Worm (Caenorhabditis elegans): Measurements from ENCODE around the gene F21D5.4.

The F21D5.4 gene

DNA sequence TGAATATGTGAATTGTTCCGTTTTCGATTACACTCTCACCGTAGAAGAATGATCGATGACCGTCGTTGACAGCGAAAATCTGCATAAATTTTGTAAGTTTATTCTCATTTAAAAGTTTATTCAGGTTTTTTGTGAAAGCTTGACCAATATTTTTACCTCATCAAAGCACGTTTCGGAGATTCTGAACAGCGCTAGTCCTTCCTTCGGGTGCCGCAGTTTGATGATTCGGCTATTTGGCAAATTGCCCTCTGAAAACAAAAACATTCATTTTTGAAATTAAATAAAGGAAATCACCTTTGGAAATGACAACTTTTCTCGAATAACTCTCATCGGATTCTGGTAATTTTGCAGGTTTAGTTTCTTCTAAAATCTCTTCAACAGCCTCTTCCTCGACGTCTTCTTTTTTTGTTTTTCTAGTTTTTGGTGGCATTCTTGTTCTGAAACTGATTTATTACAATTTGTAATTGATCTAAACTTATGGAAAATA, 3.1 kb downstream of the F21D5.4 start, which contains the start of gene F21D5.6 (continued):
- TF ChIP-seq repo-1 (tag; optimal IDR thresholded peaks at IDR 0.05) (peak; percentile 56), K12H6.12 (tag; optimal IDR thresholded peaks at IDR 0.05) (no peak), ceh-100 (GFP tag; IDR thresholded peaks at IDR 0.05) (no peak), ztf-25 (GFP tag; IDR thresholded peaks at IDR 0.05) (no peak), egrh-3 (GFP tag; IDR thresholded peaks at IDR 0.05) (no peak), nhr-80 (tag; optimal IDR thresholded peaks at IDR 0.05) (no peak), ZK185.1 (tag; optimal IDR thresholded peaks at IDR 0.05; ENCODE audit: poor library complexity, severe bottlenecking) (no peak), ekl-4 (GFP tag; IDR thresholded peaks at IDR 0.05) (no peak), ccch-3 (GFP tag; optimal IDR thresholded peaks at IDR 0.05) (no peak), die-1 (tag; optimal IDR thresholded peaks at IDR 0.05) (no peak), dpff-1 (tag; optimal IDR thresholded peaks at IDR 0.05) (peak; percentile 47), mel-28 (tag; optimal IDR thresholded peaks at IDR 0.05; ENCODE audit: borderline replicate concordance) (no peak), F57A8.1 (GFP tag; optimal IDR thresholded peaks at IDR 0.05) (no peak), snpc-1.3 (tag; optimal IDR thresholded peaks at IDR 0.05; ENCODE audit: insufficient read depth) (no peak), T07F8.4 (tag; optimal IDR thresholded peaks at IDR 0.05) (no peak), hmg-20 (GFP tag; IDR thresholded peaks at IDR 0.05) (no peak), Y56A3A.18 (GFP tag; IDR thresholded peaks at IDR 0.05) (no peak), F49E8.2 (tag; optimal IDR thresholded peaks at IDR 0.05; ENCODE audit: insufficient read depth) (no peak), lin-26 (GFP tag; IDR thresholded peaks at IDR 0.05) (no peak), lsy-27 (tag; optimal IDR thresholded peaks at IDR 0.05; ENCODE audit: borderline replicate concordance, insufficient read depth) (no peak), Y95B8A.8 (GFP tag; IDR thresholded peaks at IDR 0.05) (no peak), B0336.3 (GFP tag; IDR thresholded peaks at IDR 0.05) (0 out of 2 replicates have a peak, but pooled peaks have one; percentile 24), dpl-1 (GFP tag; optimal IDR thresholded peaks at IDR 0.05) (no peak), hrde-1 (tag; optimal IDR thresholded peaks at IDR 0.05; ENCODE audit: borderline replicate concordance) (no peak)

DNA sequence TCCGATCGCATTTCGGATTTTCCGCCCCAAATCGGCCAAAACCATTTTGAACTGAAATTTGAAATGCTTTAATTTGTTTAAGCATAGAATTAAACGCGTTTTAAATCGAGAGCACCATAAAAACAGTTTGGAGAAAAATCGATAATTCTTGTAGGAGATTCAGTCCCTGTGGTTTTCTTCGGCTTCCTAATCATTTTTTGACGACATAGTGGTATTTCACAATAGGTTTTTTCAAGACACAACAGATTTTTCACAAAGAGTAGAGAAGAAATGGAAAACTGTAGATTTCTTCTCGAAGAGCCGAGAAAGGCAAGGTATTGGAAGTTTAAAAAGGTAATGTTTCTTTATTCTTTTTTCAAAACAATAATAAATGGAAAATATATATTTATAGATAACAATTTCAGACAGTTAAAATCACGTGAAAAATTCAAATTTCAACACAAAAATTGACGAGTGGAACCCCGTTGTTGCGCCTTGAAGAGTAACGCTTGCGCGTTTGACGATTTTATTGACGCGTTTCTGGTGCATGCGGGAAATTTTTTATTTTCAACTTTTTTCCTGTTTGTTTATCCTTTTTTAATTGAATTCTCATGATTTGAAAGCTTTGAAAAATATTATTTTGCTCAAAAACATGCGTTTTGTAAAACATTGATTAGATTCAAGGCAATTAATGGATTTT, 5.9 kb downstream of the F21D5.4 start, which contains the start of gene F21D5.7:
Gene F21D5.7 (minus strand): TSS at position 51 of the 679 bp plus-strand sequence.
- TF ChIP-seq F39B2.1 (GFP tag; IDR thresholded peaks at IDR 0.05) (no peak), mxl-1 (tag; optimal IDR thresholded peaks at IDR 0.05) (no peak), hmg-20 (GFP tag; IDR thresholded peaks at IDR 0.05) (peak; percentile 29; the same call in 1 of the 2 replicates), F52B5.7 (tag; optimal IDR thresholded peaks at IDR 0.05) (no peak), tlf-1 (GFP tag; optimal IDR thresholded peaks at IDR 0.05) (peak; percentile 60), madf-8 (GFP tag; conservative IDR thresholded peaks at IDR 0.05) (peak; percentile 36), lin-35 (GFP tag; optimal IDR thresholded peaks at IDR 0.05) (peak in 1 of 3 experiments; percentile 78), lin-54 (GFP tag; optimal IDR thresholded peaks at IDR 0.05) (peak; percentile 89), ceh-100 (GFP tag; IDR thresholded peaks at IDR 0.05) (no peak), him-1 (tag; optimal IDR thresholded peaks at IDR 0.05) (no peak), lsl-1 (GFP tag; optimal IDR thresholded peaks at IDR 0.05) (peak; percentile 55), cebp-2 (GFP tag; IDR thresholded peaks at IDR 0.05) (no peak), ztf-18 (tag; optimal IDR thresholded peaks at IDR 0.05) (peak; percentile 96), ekl-4 (GFP tag; IDR thresholded peaks at IDR 0.05) (peak; percentile 68; the same call in 1 of the 2 replicates), K12H6.12 (tag; optimal IDR thresholded peaks at IDR 0.05) (peak; percentile 19), dox-1 (GFP tag; IDR thresholded peaks at IDR 0.05) (peak; percentile 88), rcor-1 (GFP tag; IDR thresholded peaks at IDR 0.05) (peak; percentile 27; the same call in 1 of the 2 replicates), egrh-3 (GFP tag; IDR thresholded peaks at IDR 0.05) (no peak), ama-1 (optimal IDR thresholded peaks at IDR 0.05) (no peak), ama-1 (GFP tag; optimal IDR thresholded peaks at IDR 0.05) (no peak), snpc-3.4 (tag; optimal IDR thresholded peaks at IDR 0.05) (no peak), fkh-3 (tag; optimal IDR thresholded peaks at IDR 0.05) (no peak), gei-17 (GFP tag; optimal IDR thresholded peaks at IDR 0.05) (no peak), repo-1 (tag; optimal IDR thresholded peaks at IDR 0.05) (peak; percentile 30), hmg-1.2 (GFP tag; IDR thresholded peaks at IDR 0.05) (peak; percentile 52), chd-7 (tag; optimal IDR thresholded peaks at IDR 0.05) (no peak), mel-28 (tag; optimal IDR thresholded peaks at IDR 0.05; ENCODE audit: borderline replicate concordance) (no peak), lin-40 (tag; optimal IDR thresholded peaks at IDR 0.05) (no peak), xnd-1 (tag; optimal IDR thresholded peaks at IDR 0.05) (no peak)

Data from whole organism, young adult.